Worm (Caenorhabditis elegans) whole organism, mixed stage, embryonic: ENCODE measurements around the gene inx-7.

Source experiments
- M03D4.4 ChIP-seq: sonication (generic microtip); optimal IDR thresholded peaks from 2 replicates; lab custom pipeline; 2017; ENCODE audit warnings: mild to moderate bottlenecking, missing genetic modification characterization, missing compliant biosample characterization
- bed-3 ChIP-seq: fragments of 200-800 bp; sonication (Bioruptor generic); optimal IDR thresholded peaks from 3 replicates; lab custom pipeline; 2018; ENCODE audit warnings: mild to moderate bottlenecking, missing genetic modification characterization, moderate library complexity, missing compliant biosample characterization
- blmp-1 ChIP-seq: fragments of 150-350 bp; optimal IDR thresholded peaks from 2 replicates; lab custom pipeline; 2014; ENCODE audit warnings: missing biosample characterization, missing genetic modification characterization
- ceh-39 ChIP-seq: fragments of 150-350 bp; optimal IDR thresholded peaks from 2 replicates; lab custom pipeline; 2014; ENCODE audit warnings: missing biosample characterization, missing genetic modification characterization
- ceh-43 ChIP-seq: fragments of 200-800 bp; sonication (Bioruptor generic); optimal IDR thresholded peaks from 2 replicates; lab custom pipeline; 2018; ENCODE audit warnings: mild to moderate bottlenecking, missing genetic modification characterization, moderate library complexity, missing compliant biosample characterization
- ceh-83 ChIP-seq: fragments of 200-800 bp; sonication (Bioruptor generic); optimal IDR thresholded peaks from 2 replicates; lab custom pipeline; 2018; ENCODE audit warnings: mild to moderate bottlenecking, missing genetic modification characterization, missing compliant biosample characterization
- ces-1 ChIP-seq: fragments of 150-350 bp; optimal IDR thresholded peaks from 2 replicates; lab custom pipeline; 2014; ENCODE audit warnings: missing biosample characterization, missing genetic modification reagents, missing genetic modification characterization
- elt-3 ChIP-seq: fragments of 150-350 bp; optimal IDR thresholded peaks from 2 replicates; lab custom pipeline; 2014; ENCODE audit warnings: missing biosample characterization, missing genetic modification characterization
- flh-1 ChIP-seq: fragments of 200-800 bp; sonication (Bioruptor generic); optimal IDR thresholded peaks from 2 replicates; lab custom pipeline; 2018; ENCODE audit warnings: mild to moderate bottlenecking, missing genetic modification characterization, moderate library complexity, missing compliant biosample characterization
- ham-2 ChIP-seq: fragments of 200-800 bp; sonication (Bioruptor generic); optimal IDR thresholded peaks from 2 replicates; lab custom pipeline; 2018; ENCODE audit warnings: mild to moderate bottlenecking, missing genetic modification characterization, missing compliant biosample characterization
- hlh-1 ChIP-seq: fragments of 150-350 bp; optimal IDR thresholded peaks from 2 replicates; lab custom pipeline; 2014; ENCODE audit warnings: missing biosample characterization, missing genetic modification reagents, missing genetic modification characterization
- lin-32 ChIP-seq: fragments of 200-800 bp; sonication (Bioruptor generic); optimal IDR thresholded peaks from 2 replicates; lab custom pipeline; 2018; ENCODE audit warnings: mild to moderate bottlenecking, missing genetic modification characterization, missing compliant biosample characterization
- lsy-2 ChIP-seq: fragments of 150-350 bp; optimal IDR thresholded peaks from 2 replicates; lab custom pipeline; 2014; ENCODE audit warnings: missing biosample characterization, missing genetic modification characterization
- mab-5 ChIP-seq: fragments of 150-350 bp; optimal IDR thresholded peaks from 2 replicates; lab custom pipeline; 2014; ENCODE audit warnings: missing biosample characterization, missing genetic modification characterization
- mep-1 ChIP-seq: fragments of 150-350 bp; optimal IDR thresholded peaks from 2 replicates; lab custom pipeline; 2017; ENCODE audit warnings: missing biosample characterization, missing genetic modification reagents, missing genetic modification characterization, inconsistent platforms
- mls-2 ChIP-seq: sonication (generic microtip); optimal IDR thresholded peaks from 2 replicates; lab custom pipeline; 2016; ENCODE audit warnings: mild to moderate bottlenecking, missing genetic modification characterization, moderate library complexity, missing compliant biosample characterization
- nhr-12 ChIP-seq: fragments of 150-350 bp; optimal IDR thresholded peaks from 2 replicates; lab custom pipeline; 2014; ENCODE audit warnings: missing biosample characterization, missing genetic modification characterization
- nhr-2 ChIP-seq: fragments of 150-350 bp; optimal IDR thresholded peaks from 2 replicates; lab custom pipeline; 2014; ENCODE audit warnings: missing biosample characterization, missing genetic modification characterization
- nhr-28 ChIP-seq: fragments of 150-350 bp; optimal IDR thresholded peaks from 2 replicates; lab custom pipeline; 2014; ENCODE audit warnings: missing biosample characterization, missing genetic modification characterization
- nhr-76 ChIP-seq: sonication (generic microtip); optimal IDR thresholded peaks from 2 replicates; lab custom pipeline; 2017; ENCODE audit warnings: missing biosample characterization, missing genetic modification characterization
- pha-4 ChIP-seq: fragments of 150-350 bp; optimal IDR thresholded peaks from 2 replicates; lab custom pipeline; 2018; ENCODE audit warnings: missing biosample characterization, missing genetic modification reagents, missing genetic modification characterization
- sem-2 ChIP-seq: fragments of 200-800 bp; sonication (Bioruptor generic); optimal IDR thresholded peaks from 2 replicates; lab custom pipeline; 2018; ENCODE audit warnings: mild to moderate bottlenecking, missing genetic modification characterization, missing compliant biosample characterization
- snpc-4 ChIP-seq: fragments of 150-350 bp; optimal IDR thresholded peaks from 2 replicates; lab custom pipeline; 2014; ENCODE audit warnings: missing biosample characterization, missing genetic modification characterization
- sptf-1 ChIP-seq: sonication (generic microtip); optimal IDR thresholded peaks from 2 replicates; lab custom pipeline; 2017; ENCODE audit warnings: mild to moderate bottlenecking, missing genetic modification characterization, moderate library complexity, missing compliant biosample characterization
- tbx-8 ChIP-seq: fragments of 200-800 bp; sonication (Bioruptor generic); optimal IDR thresholded peaks from 2 replicates; lab custom pipeline; 2018; ENCODE audit warnings: mild to moderate bottlenecking, missing genetic modification characterization, moderate library complexity, missing compliant biosample characterization
- unc-120 ChIP-seq: sonication (generic microtip); optimal IDR thresholded peaks from 2 replicates; lab custom pipeline; 2017; ENCODE audit warnings: missing genetic modification characterization, missing compliant biosample characterization; ENCODE audit not compliant: poor library complexity, severe bottlenecking
- unc-39 ChIP-seq: fragments of 150-350 bp; optimal IDR thresholded peaks from 2 replicates; lab custom pipeline; 2014; ENCODE audit warnings: missing biosample characterization, missing genetic modification characterization
- unc-62 ChIP-seq: fragments of 150-350 bp; optimal IDR thresholded peaks from 2 replicates; lab custom pipeline; 2014; ENCODE audit warnings: missing biosample characterization, missing genetic modification reagents, missing genetic modification characterization
- ztf-11 ChIP-seq: fragments of 150-350 bp; optimal IDR thresholded peaks from 2 replicates; lab custom pipeline; 2014; ENCODE audit warnings: missing biosample characterization, missing genetic modification characterization

The inx-7 gene

ce11 chrIV:5945455-5945854 is 983 bp downstream of the inx-7 start:
- TF ChIP-seq ceh-39 (tag; lab: Kevin White, UChicago) (no peak), tbx-8 (GFP tag; lab: Kevin White, UChicago) (no peak), elt-3 (tag; lab: Kevin White, UChicago) (no peak), nhr-12 (no peak), hlh-1 (tag; lab: Kevin White, UChicago) (no peak), mab-5 (tag; lab: Kevin White, UChicago) (no peak), unc-62 (GFP tag; lab: Kevin White, UChicago) (no peak), snpc-4 (tag; lab: Kevin White, UChicago) (no peak), ces-1 (GFP tag; lab: Kevin White, UChicago) (no peak), ztf-11 (tag; lab: Kevin White, UChicago) (no peak), flh-1 (GFP tag; lab: Kevin White, UChicago) (no peak), unc-39 (tag; lab: Kevin White, UChicago) (no peak), pha-4 (tag; lab: Kevin White, UChicago) (no peak), ham-2 (GFP tag; lab: Kevin White, UChicago) (no peak), nhr-28 (tag; lab: Kevin White, UChicago) (no peak), bed-3 (no peak), lsy-2 (tag; lab: Kevin White, UChicago) (no peak), sem-2 (GFP tag; lab: Kevin White, UChicago) (no peak), mep-1 (tag; lab: Kevin White, UChicago) (no peak)

ce11 chrIV:5944172-5944571 is 2.3 kb downstream of the inx-7 start:
- TF ChIP-seq nhr-2 (no peak), mab-5 (tag; lab: Kevin White, UChicago) (no peak), mep-1 (tag; lab: Kevin White, UChicago) (no peak), mls-2 (tag; lab: Kevin White, UChicago) (no peak), nhr-76 (tag; lab: Kevin White, UChicago) (no peak), ces-1 (GFP tag; lab: Kevin White, UChicago) (no peak), lsy-2 (tag; lab: Kevin White, UChicago) (no peak), ceh-83 (GFP tag; lab: Kevin White, UChicago) (no peak), unc-62 (GFP tag; lab: Kevin White, UChicago) (no peak)

- TF ChIP-seq ces-1 (GFP tag; lab: Kevin White, UChicago) = peak; percentile 50
- no peak for TF ChIP-seq mab-5 (tag; lab: Kevin White, UChicago)
- TF ChIP-seq nhr-2 = peak; percentile 18
- TF ChIP-seq, all 35 proteins: peak for 2
Observed at ce11 chrIV:5941236-5941976, 5.0 kb downstream of the inx-7 start, which contains the start of gene pfkb-1.2. pfkb-1.2 (plus strand) TSS chrIV:5941926.

ce11 chrIV:5940608-5941007 is 5.8 kb downstream of the inx-7 start:
- no peak for TF ChIP-seq M03D4.4 (tag; lab: Kevin White, UChicago)

- peak; percentile 76 for TF ChIP-seq lsy-2 (tag; lab: Kevin White, UChicago)
- no peak for TF ChIP-seq mep-1 (tag; lab: Kevin White, UChicago)
Observed at ce11 chrIV:5939908-5940307, 6.5 kb downstream of the inx-7 start.

ce11 chrIV:5939122-5939521 is 7.3 kb downstream of the inx-7 start, which contains the start of gene mcu-1:
mcu-1 (minus strand) TSS chrIV:5939230.
- TF ChIP-seq sem-2 (GFP tag; lab: Kevin White, UChicago) (no peak), elt-3 (tag; lab: Kevin White, UChicago) (no peak), sptf-1 (no peak), ces-1 (GFP tag; lab: Kevin White, UChicago) (peak; percentile 18), ceh-39 (tag; lab: Kevin White, UChicago) (no peak), mls-2 (tag; lab: Kevin White, UChicago) (no peak), M03D4.4 (tag; lab: Kevin White, UChicago) (no peak)

ce11 chrIV:5937106-5937505 is 9.3 kb downstream of the inx-7 start:
- TF ChIP-seq tbx-8 (GFP tag; lab: Kevin White, UChicago) (no peak), unc-120 (tag; lab: Kevin White, UChicago) (no peak), nhr-76 (tag; lab: Kevin White, UChicago) (no peak), lin-32 (no peak), sem-2 (GFP tag; lab: Kevin White, UChicago) (no peak), nhr-12 (no peak), mep-1 (tag; lab: Kevin White, UChicago) (no peak), snpc-4 (tag; lab: Kevin White, UChicago) (no peak), blmp-1 (tag; lab: Kevin White, UChicago) (no peak), ceh-43 (GFP tag; lab: Kevin White, UChicago) (no peak), ceh-83 (GFP tag; lab: Kevin White, UChicago) (no peak), mab-5 (tag; lab: Kevin White, UChicago) (no peak)
